Worm (Caenorhabditis elegans): ENCODE data around the gene F42E11.3.

- TF ChIP-seq sma-9 (GFP tag; optimal IDR thresholded peaks at IDR 0.05) (peak; percentile 6), sma-9 (tag; optimal IDR thresholded peaks at IDR 0.05) (no peak), sem-4 (tag; optimal IDR thresholded peaks at IDR 0.05) (no peak), nhr-129 (tag; optimal IDR thresholded peaks at IDR 0.05) (no peak), nhr-12 (tag; optimal IDR thresholded peaks at IDR 0.05) (no peak), unc-62 (GFP tag; optimal IDR thresholded peaks at IDR 0.05) (no peak)
Observed at ce11 chrX:11386903-11387302, 11.5 kb upstream of the F42E11.3 start.
